Worm (Caenorhabditis elegans) whole organism, L4 larva: ENCODE results near the gene B0244.10.

Experiments
- ama-1 ChIP-seq: fragments of 150-350 bp; optimal IDR thresholded peaks from 2 replicates; lab custom pipeline; 2014; ENCODE audit warnings: inconsistent platforms, mixed read lengths
- cey-2 ChIP-seq: sonication (generic microtip); optimal IDR thresholded peaks from 3 replicates; lab custom pipeline; 2017; ENCODE audit warnings: missing genetic modification characterization, mild to moderate bottlenecking, missing compliant biosample characterization, antibody characterized with exemption, borderline replicate concordance; ENCODE audit not compliant: insufficient read depth
- gei-8 ChIP-seq: fragments of 200-800 bp; sonication (Bioruptor generic); optimal IDR thresholded peaks from 2 replicates; lab custom pipeline; 2018; ENCODE audit warnings: mild to moderate bottlenecking, missing genetic modification characterization, missing compliant biosample characterization
- nhr-11 ChIP-seq: fragments of 150-350 bp; optimal IDR thresholded peaks from 2 replicates; lab custom pipeline; 2014; ENCODE audit warnings: missing biosample characterization, missing genetic modification characterization
- nhr-28 ChIP-seq: fragments of 150-350 bp; optimal IDR thresholded peaks from 2 replicates; lab custom pipeline; 2014; ENCODE audit warnings: missing biosample characterization, missing genetic modification characterization
- nhr-77 ChIP-seq: fragments of 150-350 bp; optimal IDR thresholded peaks from 2 replicates; lab custom pipeline; 2014; ENCODE audit warnings: missing biosample characterization, missing genetic modification characterization
- pqm-1 ChIP-seq: sonication (generic microtip); optimal IDR thresholded peaks from 2 replicates; lab custom pipeline; 2017; ENCODE audit warnings: missing biosample characterization, missing genetic modification characterization
- snpc-4 ChIP-seq: fragments of 150-350 bp; optimal IDR thresholded peaks from 2 replicates; lab custom pipeline; 2014; ENCODE audit warnings: missing biosample characterization, missing genetic modification characterization
- ztf-7 ChIP-seq: fragments of 150-350 bp; optimal IDR thresholded peaks from 2 replicates; lab custom pipeline; 2014; ENCODE audit warnings: missing biosample characterization, missing genetic modification characterization

ce11 chrIII:5718385-5718784 lies 16.6 kb upstream of the B0244.10 start:
- no peak for TF ChIP-seq snpc-4
- no peak for TF ChIP-seq cey-2 (tag; lab: Kevin White, UChicago)
- TF ChIP-seq gei-8 (GFP tag; lab: Kevin White, UChicago), result no peak
- TF ChIP-seq ama-1, result no peak
- TF ChIP-seq nhr-28, result no peak
- no peak for TF ChIP-seq pqm-1 (tag; lab: Kevin White, UChicago)
- TF ChIP-seq ztf-7 (tag; lab: Kevin White, UChicago), result no peak
- no peak for TF ChIP-seq nhr-11 (tag; lab: Kevin White, UChicago)
- no peak for TF ChIP-seq nhr-77
